Fruit fly (Drosophila melanogaster) whole organism, embryonic: Measurements from ENCODE around the gene CG7953.

Experiments used
- CG15696 ChIP-seq: fragments of 200-800 bp; sonication (Bioruptor generic); optimal IDR thresholded peaks from 2 replicates; lab custom pipeline; 2019; ENCODE audit warnings: missing biosample characterization, mild to moderate bottlenecking, missing genetic modification characterization, moderate library complexity
- bab2 ChIP-seq: fragments of 200-800 bp; sonication (Bioruptor generic); optimal IDR thresholded peaks from 2 replicates; lab custom pipeline; 2016; ENCODE audit warnings: missing biosample characterization, missing genetic modification characterization

DNA sequence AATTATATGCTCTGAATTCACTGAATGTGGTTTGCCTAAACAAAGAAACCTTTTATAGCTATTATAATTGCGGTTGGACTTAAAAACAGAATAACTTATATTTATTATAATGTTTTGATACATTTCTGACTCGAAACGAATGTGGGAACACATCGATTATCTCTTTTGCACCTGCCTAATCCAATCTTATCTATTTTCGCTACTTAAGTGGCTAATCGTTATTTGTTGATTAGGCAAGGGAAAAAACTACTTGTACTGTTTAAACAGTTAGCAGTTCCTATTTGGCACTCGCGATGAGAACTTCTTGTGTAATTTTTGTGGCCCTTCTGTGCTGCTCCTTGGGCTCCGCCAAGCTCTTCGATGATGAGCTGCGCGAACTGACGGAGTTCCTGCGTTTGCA lies 1.4 kb downstream of the CG7953 start, which contains the start of gene CG7968:
- no peak for TF ChIP-seq CG15696 (tag; lab: Kevin White, UChicago)
- TF ChIP-seq bab2 (GFP tag; lab: Kevin White, UChicago), result no peak
